Worm (Caenorhabditis elegans): ENCODE results near the gene trx-3.

Gene trx-3

ce11 chrIV:4475362-4476086 lies 11.3 kb upstream of the trx-3 start:
- no peak for TF ChIP-seq ceh-20 (GFP tag; IDR thresholded peaks at IDR 0.05)
- TF ChIP-seq skn-1 (tag; optimal IDR thresholded peaks at IDR 0.05), result no peak
- TF ChIP-seq pha-4 (GFP tag; IDR thresholded peaks at IDR 0.05), result peak; percentile 22; the same call in 1 of the 2 replicates
- TF ChIP-seq pha-4 (tag; optimal IDR thresholded peaks at IDR 0.05), result no peak
- no peak for TF ChIP-seq daf-16 (GFP tag; optimal IDR thresholded peaks at IDR 0.05)
- peak; percentile 47 for TF ChIP-seq daf-16 (tag; optimal IDR thresholded peaks at IDR 0.05)
- TF ChIP-seq vab-7 (GFP tag; IDR thresholded peaks at IDR 0.05), result no peak
- no peak for TF ChIP-seq nhr-111 (GFP tag; optimal IDR thresholded peaks at IDR 0.05)
- TF ChIP-seq ama-1 (optimal IDR thresholded peaks at IDR 0.05), result peak; percentile 34
- TF ChIP-seq php-3 (GFP tag; IDR thresholded peaks at IDR 0.05), result no peak
- no peak for TF ChIP-seq arid-1 (GFP tag; conservative IDR thresholded peaks at IDR 0.05)
- no peak for TF ChIP-seq egl-27 (tag; optimal IDR thresholded peaks at IDR 0.05)
- TF ChIP-seq nhr-6 (tag; optimal IDR thresholded peaks at IDR 0.05), result no peak
- TF ChIP-seq daf-12 (tag; optimal IDR thresholded peaks at IDR 0.05), result no peak
- no peak for TF ChIP-seq snpc-1.2 (GFP tag; IDR thresholded peaks at IDR 0.05)
- 0 out of 2 replicates have a peak, but pooled peaks have one; percentile 13 for TF ChIP-seq dmd-6 (GFP tag; IDR thresholded peaks at IDR 0.05)
- TF ChIP-seq nhr-237 (tag; optimal IDR thresholded peaks at IDR 0.05), result no peak
- TF ChIP-seq ZK337.2 (GFP tag; IDR thresholded peaks at IDR 0.05), result no peak; the same call in 1 of the 2 replicates
- no peak for TF ChIP-seq dmd-8 (GFP tag; IDR thresholded peaks at IDR 0.05)
- peak; percentile 89 for TF ChIP-seq aha-1 (tag)
- no peak for TF ChIP-seq ztf-11 (tag; optimal IDR thresholded peaks at IDR 0.05)
- TF ChIP-seq spr-3 (GFP tag; optimal IDR thresholded peaks at IDR 0.05), result no peak
- TF ChIP-seq daf-8 (GFP tag; IDR thresholded peaks at IDR 0.05), result no peak
- TF ChIP-seq lin-1 (GFP tag; IDR thresholded peaks at IDR 0.05), result no peak
- no peak for TF ChIP-seq ces-1 (GFP tag; optimal IDR thresholded peaks at IDR 0.05)
- no peak for TF ChIP-seq lir-3 (tag; optimal IDR thresholded peaks at IDR 0.05)
- no peak for TF ChIP-seq ceh-62 (tag; optimal IDR thresholded peaks at IDR 0.05)
- no peak for TF ChIP-seq gei-8 (GFP tag; optimal IDR thresholded peaks at IDR 0.05)
- peak; percentile 24 for TF ChIP-seq pqm-1 (tag; optimal IDR thresholded peaks at IDR 0.05)
- peak; percentile 47 for TF ChIP-seq hlh-30 (tag; optimal IDR thresholded peaks at IDR 0.05; ENCODE audit: insufficient read depth)
- no peak for TF ChIP-seq sdz-12 (GFP tag; optimal IDR thresholded peaks at IDR 0.05)
- 0 out of 2 replicates have a peak, but pooled peaks have one; percentile 6 for TF ChIP-seq saeg-2 (GFP tag; IDR thresholded peaks at IDR 0.05)
- TF ChIP-seq hlh-11 (tag; optimal IDR thresholded peaks at IDR 0.05), result peak; percentile 17
- TF ChIP-seq ceh-32 (tag; optimal IDR thresholded peaks at IDR 0.05; ENCODE audit: poor library complexity), result no peak
- no peak for TF ChIP-seq egl-43 (GFP tag; IDR thresholded peaks at IDR 0.05)
- TF ChIP-seq spr-1 (tag; optimal IDR thresholded peaks at IDR 0.05), result no peak
- TF ChIP-seq cey-2 (tag; optimal IDR thresholded peaks at IDR 0.05; ENCODE audit: borderline replicate concordance, insufficient read depth), result no peak
- peak in 1 of 2 experiments; percentile 5 for TF ChIP-seq lsy-2 (tag; optimal IDR thresholded peaks at IDR 0.05)
- TF ChIP-seq snpc-4 (tag; optimal IDR thresholded peaks at IDR 0.05), result no peak
- no peak for TF ChIP-seq hif-1 (tag; optimal IDR thresholded peaks at IDR 0.05)
- 0 out of 2 replicates have a peak, but pooled peaks have one; percentile 18 for TF ChIP-seq tra-1 (GFP tag; IDR thresholded peaks at IDR 0.05)
- no peak for TF ChIP-seq nhr-41 (GFP tag; IDR thresholded peaks at IDR 0.05)
- no peak for TF ChIP-seq zfp-3 (GFP tag; conservative IDR thresholded peaks at IDR 0.05)
- TF ChIP-seq dpl-1 (GFP tag; optimal IDR thresholded peaks at IDR 0.05), result no peak
- peak; percentile 74 for TF ChIP-seq mxl-3 (GFP tag; optimal IDR thresholded peaks at IDR 0.05)
- TF ChIP-seq dve-1 (tag; optimal IDR thresholded peaks at IDR 0.05; ENCODE audit: insufficient read depth), result peak; percentile 66
- TF ChIP-seq nhr-28 (tag; optimal IDR thresholded peaks at IDR 0.05), result peak; percentile 39
- TF ChIP-seq Y48G9A.11 (GFP tag; IDR thresholded peaks at IDR 0.05), result no peak
- TF ChIP-seq nhr-48 (tag; optimal IDR thresholded peaks at IDR 0.05), result peak; percentile 17
- no peak for TF ChIP-seq ztf-7 (tag; optimal IDR thresholded peaks at IDR 0.05)
